Worm (Caenorhabditis elegans) whole organism, L4/young adult: ENCODE data around the gene T10G3.1.

Experiments used
- dao-5 ChIP-seq: sonication (generic microtip); optimal IDR thresholded peaks from 2 replicates; lab custom pipeline; 2016; ENCODE audit warnings: missing genotype, missing genetic modification characterization, moderate library complexity, missing compliant biosample characterization
- him-1 ChIP-seq: sonication (generic microtip); optimal IDR thresholded peaks from 2 replicates; lab custom pipeline; 2016; ENCODE audit warnings: missing genotype, missing genetic modification reagents, missing genetic modification characterization, missing compliant biosample characterization

ce11 chrV:13423608-13424007 lies 49.9 kb downstream of the T10G3.1 start, which contains the start of gene srv-10:
- TF ChIP-seq him-1 (tag; lab: Kevin White, UChicago) (no peak), dao-5 (tag; lab: Kevin White, UChicago) (no peak)
